Fruit fly (Drosophila melanogaster): ENCODE data around the gene PGRP-SA.
A peak's percentile ranks its signal among the peaks of the same experiment; 100 is the strongest.

Gene PGRP-SA

DNA sequence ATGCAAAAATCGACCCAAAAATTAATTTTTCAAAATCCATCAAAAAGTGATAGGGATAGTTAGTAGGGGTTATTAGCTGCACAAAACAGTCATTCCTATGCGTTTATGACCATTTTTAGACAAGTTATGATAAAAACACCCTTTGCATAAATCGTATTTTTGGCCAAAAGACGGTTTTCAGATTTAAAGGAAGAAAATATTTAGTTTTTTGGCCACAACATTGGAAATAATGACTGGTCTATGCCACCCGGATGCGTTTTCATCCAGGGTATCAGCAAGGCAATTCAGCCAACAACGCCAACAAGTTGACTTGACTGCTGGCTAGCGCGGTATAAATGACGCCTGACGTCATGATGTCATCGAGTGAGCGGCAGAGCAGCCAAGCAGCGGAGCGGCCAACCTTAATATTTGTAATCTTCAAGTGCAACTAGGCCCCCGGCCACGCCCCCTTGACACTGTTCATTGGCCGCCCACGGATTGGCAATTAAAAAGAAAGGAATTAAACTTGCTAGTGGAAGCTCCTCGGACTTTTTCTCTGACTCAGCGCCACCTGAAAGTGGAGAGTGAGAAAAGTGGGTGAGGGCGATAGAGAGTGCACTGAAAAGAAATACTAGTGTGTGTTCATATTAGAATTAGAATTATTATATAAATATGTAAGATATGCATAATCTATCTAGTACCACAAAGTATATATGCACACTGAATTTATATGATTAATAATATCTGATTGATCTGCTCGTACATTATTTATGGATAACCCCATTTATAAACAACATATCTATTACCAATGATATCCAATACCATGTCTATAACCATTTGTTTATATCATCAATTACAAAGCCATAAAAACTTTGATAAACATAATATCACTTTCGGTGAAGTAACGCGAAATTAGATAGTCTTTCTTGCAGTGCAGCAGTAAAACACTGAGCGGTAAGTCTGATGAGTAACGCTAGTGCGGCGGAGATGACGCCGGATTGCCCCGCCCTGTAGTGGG, 1.4 kb upstream of the PGRP-SA start (continued):
- TF ChIP-seq Xrp1 (GFP tag; IDR thresholded peaks at IDR 0.05), result peak; percentile 64; the same call in 1 of the 2 replicates
- no peak for TF ChIP-seq tll (GFP tag; optimal IDR thresholded peaks at IDR 0.05)
- TF ChIP-seq Sox102F (GFP tag; optimal IDR thresholded peaks at IDR 0.05), result peak; percentile 90
- TF ChIP-seq CG12155 (GFP tag; optimal IDR thresholded peaks at IDR 0.05), result peak; percentile 74
- TF ChIP-seq CG15073 (GFP tag; optimal IDR thresholded peaks at IDR 0.05), result peak; percentile 2
- no peak for TF ChIP-seq hkb (optimal IDR thresholded peaks at IDR 0.05)
- peak; percentile 55 for TF ChIP-seq hkb (GFP tag; IDR thresholded peaks at IDR 0.05)
- TF ChIP-seq CG2202 (tag; optimal IDR thresholded peaks at IDR 0.05), result peak; percentile 25
- TF ChIP-seq Ptx1 (GFP tag; IDR thresholded peaks at IDR 0.05), result peak; percentile 80
- TF ChIP-seq CG17802 (tag; optimal IDR thresholded peaks at IDR 0.05), result no peak
- no peak for TF ChIP-seq CG16863 (GFP tag; optimal IDR thresholded peaks at IDR 0.05)
- TF ChIP-seq p53 (GFP tag; optimal IDR thresholded peaks at IDR 0.05), result no peak
- TF ChIP-seq ash1 (GFP tag; optimal IDR thresholded peaks at IDR 0.05), result no peak
- no peak for TF ChIP-seq CG8290 (GFP tag; optimal IDR thresholded peaks at IDR 0.05)
- TF ChIP-seq CG8290 (tag; optimal IDR thresholded peaks at IDR 0.05), result peak in 1 of 2 experiments; percentile 62
- no peak for TF ChIP-seq crc (GFP tag; optimal IDR thresholded peaks at IDR 0.05)
- TF ChIP-seq CG13894 (tag; optimal IDR thresholded peaks at IDR 0.05), result peak; percentile 70
- peak; percentile 78 for TF ChIP-seq CG10267 (tag; optimal IDR thresholded peaks at IDR 0.05)
- 0 out of 2 replicates have a peak, but pooled peaks have one; percentile 7 for TF ChIP-seq chm (GFP tag; IDR thresholded peaks at IDR 0.05)
- peak; percentile 62 for TF ChIP-seq CG31224 (GFP tag; IDR thresholded peaks at IDR 0.05)
- TF ChIP-seq br (optimal IDR thresholded peaks at IDR 0.05), result no peak
- TF ChIP-seq eve (GFP tag; optimal IDR thresholded peaks at IDR 0.05), result no peak
- TF ChIP-seq Dip2 (GFP tag; IDR thresholded peaks at IDR 0.05), result no peak
- TF ChIP-seq caup (GFP tag; optimal IDR thresholded peaks at IDR 0.05; ENCODE audit: severe bottlenecking), result peak; percentile 85
- no peak for TF ChIP-seq Dp (GFP tag; optimal IDR thresholded peaks at IDR 0.05)
- no peak for TF ChIP-seq Vsx1 (GFP tag; optimal IDR thresholded peaks at IDR 0.05)
- no peak for TF ChIP-seq CG12769 (tag; optimal IDR thresholded peaks at IDR 0.05)
- TF ChIP-seq CG12744 (GFP tag; optimal IDR thresholded peaks at IDR 0.05), result no peak
- no peak for TF ChIP-seq lov (optimal IDR thresholded peaks at IDR 0.05)
- TF ChIP-seq lov (GFP tag; IDR thresholded peaks at IDR 0.05), result no peak
- TF ChIP-seq cwo (GFP tag; optimal IDR thresholded peaks at IDR 0.05), result peak; percentile 86
- no peak for TF ChIP-seq prd (optimal IDR thresholded peaks at IDR 0.05)
- peak; percentile 64; the same call in 2 of the 3 replicates for TF ChIP-seq prd (GFP tag; IDR thresholded peaks at IDR 0.05)
- TF ChIP-seq eyg (GFP tag; optimal IDR thresholded peaks at IDR 0.05), result no peak
- no peak for TF ChIP-seq HLH4C (GFP tag; IDR thresholded peaks at IDR 0.05; ENCODE audit: partially characterized antibody)
- TF ChIP-seq tap (tag; optimal IDR thresholded peaks at IDR 0.05), result peak; percentile 86
- peak; percentile 85 for TF ChIP-seq fd3F (GFP tag; optimal IDR thresholded peaks at IDR 0.05)
- no peak for TF ChIP-seq slp2 (GFP tag; optimal IDR thresholded peaks at IDR 0.05)
- no peak for TF ChIP-seq Lim3 (GFP tag; IDR thresholded peaks at IDR 0.05)
- peak; percentile 56 for TF ChIP-seq CG4707 (GFP tag; optimal IDR thresholded peaks at IDR 0.05)
- peak; percentile 58 for TF ChIP-seq CG12299 (tag; optimal IDR thresholded peaks at IDR 0.05)
- peak; percentile 67 for TF ChIP-seq HLH3B (GFP tag; IDR thresholded peaks at IDR 0.05)
- TF ChIP-seq CG4424 (GFP tag; optimal IDR thresholded peaks at IDR 0.05), result peak; percentile 79
- TF ChIP-seq CG15479 (GFP tag; optimal IDR thresholded peaks at IDR 0.05), result no peak
- TF ChIP-seq maf-S (GFP tag; optimal IDR thresholded peaks at IDR 0.05), result no peak
- TF ChIP-seq Antp (GFP tag; optimal IDR thresholded peaks at IDR 0.05), result peak; percentile 33
- TF ChIP-seq Scr (GFP tag; IDR thresholded peaks at IDR 0.05; ENCODE audit: partially characterized antibody), result no peak
- TF ChIP-seq CG7963 (GFP tag; IDR thresholded peaks at IDR 0.05; ENCODE audit: partially characterized antibody), result no peak
- no peak for TF ChIP-seq gro (GFP tag; optimal IDR thresholded peaks at IDR 0.05)
